Fruit fly (Drosophila melanogaster) whole organism, embryonic: ENCODE results near the gene CG12239.

Experiments
- Aef1 ChIP-seq: fragments of 200-800 bp; sonication (Bioruptor generic); IDR thresholded peaks from 3 replicates; pipeline ENCODE4 v1.3.6; 2022; ENCODE audit warnings: missing biosample characterization, missing genetic modification characterization
- CG10209 ChIP-seq: fragments of 200-800 bp; sonication (Bioruptor generic); optimal IDR thresholded peaks from 3 replicates; lab custom pipeline; 2017; ENCODE audit warnings: missing biosample characterization, mild to moderate bottlenecking, missing genetic modification characterization, missing genetic modification reagents
- CG11247 ChIP-seq: fragments of 200-800 bp; sonication (Bioruptor generic); IDR thresholded peaks from 2 replicates; pipeline ENCODE4 v1.3.6; 2022; ENCODE audit warnings: missing biosample characterization, missing genetic modification characterization
- CG11504 ChIP-seq: fragments of 200-800 bp; sonication (Bioruptor generic); optimal IDR thresholded peaks from 3 replicates; lab custom pipeline; 2019; ENCODE audit warnings: missing biosample characterization, mild to moderate bottlenecking, missing genetic modification characterization, moderate library complexity
- CG12104 ChIP-seq: fragments of 200-800 bp; sonication (Bioruptor generic); optimal IDR thresholded peaks from 3 replicates; lab custom pipeline; 2016; ENCODE audit warnings: missing biosample characterization, missing genetic modification characterization
- CG12299 ChIP-seq: fragments of 200-800 bp; sonication (Bioruptor generic); optimal IDR thresholded peaks from 2 replicates; lab custom pipeline; 2018; ENCODE audit warnings: missing biosample characterization, mild to moderate bottlenecking, missing genetic modification characterization
- CG14965 ChIP-seq: fragments of 200-800 bp; sonication (Bioruptor generic); optimal IDR thresholded peaks from 2 replicates; lab custom pipeline; 2016; ENCODE audit warnings: missing biosample characterization, missing genetic modification characterization, borderline replicate concordance
- CG15696 ChIP-seq: fragments of 200-800 bp; sonication (Bioruptor generic); optimal IDR thresholded peaks from 2 replicates; lab custom pipeline; 2019; ENCODE audit warnings: missing biosample characterization, mild to moderate bottlenecking, missing genetic modification characterization, moderate library complexity
- CG16815 ChIP-seq: fragments of 200-800 bp; sonication (Bioruptor generic); optimal IDR thresholded peaks from 3 replicates; lab custom pipeline; 2017; ENCODE audit warnings: missing biosample characterization, mild to moderate bottlenecking, missing genetic modification characterization
- CG2199 ChIP-seq: fragments of 200-800 bp; sonication (Bioruptor generic); IDR thresholded peaks from 3 replicates; pipeline ENCODE4 v1.3.6; 2022; ENCODE audit warnings: missing biosample characterization, missing genetic modification characterization
- CG2202 ChIP-seq: fragments of 200-800 bp; sonication (Bioruptor generic); optimal IDR thresholded peaks from 2 replicates; lab custom pipeline; 2018; ENCODE audit warnings: missing biosample characterization, mild to moderate bottlenecking, missing genetic modification characterization
- CG4404 ChIP-seq: fragments of 200-800 bp; sonication (Bioruptor generic); IDR thresholded peaks from 2 replicates; pipeline ENCODE4 v1.3.6; 2022; ENCODE audit warnings: missing biosample characterization, missing genetic modification characterization
- CG4707 ChIP-seq: fragments of 200-800 bp; sonication (Bioruptor generic); optimal IDR thresholded peaks from 2 replicates; lab custom pipeline; 2018; ENCODE audit warnings: missing biosample characterization, mild to moderate bottlenecking, missing genetic modification characterization, moderate library complexity
- CG7839 ChIP-seq: fragments of 200-800 bp; sonication (Bioruptor generic); optimal IDR thresholded peaks from 3 replicates; lab custom pipeline; 2018; ENCODE audit warnings: missing biosample characterization, mild to moderate bottlenecking, missing genetic modification characterization, moderate library complexity
- CrebB ChIP-seq: fragments of 200-800 bp; sonication (Bioruptor generic); optimal IDR thresholded peaks from 3 replicates; lab custom pipeline; 2018; ENCODE audit warnings: missing biosample characterization, mild to moderate bottlenecking, missing genetic modification characterization
- Dad ChIP-seq: fragments of 200-800 bp; sonication (Bioruptor generic); optimal IDR thresholded peaks from 3 replicates; lab custom pipeline; 2016; ENCODE audit warnings: missing biosample characterization, missing genetic modification characterization
- Dip2 ChIP-seq: fragments of 200-800 bp; sonication (Bioruptor generic); IDR thresholded peaks from 2 replicates; pipeline ENCODE4 v1.3.6; 2022; ENCODE audit warnings: missing biosample characterization, missing genetic modification characterization
- Dref ChIP-seq: fragments of 200-800 bp; sonication (Bioruptor generic); IDR thresholded peaks from 2 replicates; pipeline ENCODE4 v1.3.6; 2022; ENCODE audit warnings: missing biosample characterization, missing genetic modification characterization
- Fer1 ChIP-seq: fragments of 200-800 bp; sonication (Bioruptor generic); optimal IDR thresholded peaks from 2 replicates; lab custom pipeline; 2017; ENCODE audit warnings: missing biosample characterization, mild to moderate bottlenecking, missing genetic modification characterization
- Hand ChIP-seq: fragments of 200-800 bp; sonication (Bioruptor generic); optimal IDR thresholded peaks from 2 replicates; lab custom pipeline; 2017; ENCODE audit warnings: mild to moderate bottlenecking, missing biosample characterization, missing genetic modification reagents, missing genetic modification characterization
- Meics ChIP-seq: fragments of 200-800 bp; sonication (Bioruptor generic); optimal IDR thresholded peaks from 2 replicates; lab custom pipeline; 2017; ENCODE audit warnings: missing biosample characterization, mild to moderate bottlenecking, missing genetic modification characterization
- Oaz ChIP-seq: fragments of 200-800 bp; sonication (Bioruptor generic); IDR thresholded peaks from 2 replicates; pipeline ENCODE4 v1.3.6; 2022; ENCODE audit warnings: missing biosample characterization, missing genetic modification characterization
- Pdp1 ChIP-seq, 2 experiments: fragments of 200-800 bp; sonication (Bioruptor generic); optimal IDR thresholded peaks; 3 replicates each; lab custom pipeline; 2016; ENCODE audit warnings: missing biosample characterization in 2 of 2, missing genetic modification characterization in 2 of 2, mild to moderate bottlenecking in 1 of 2, moderate library complexity in 1 of 2
- Stat92E ChIP-seq, 3 experiments: fragments of >200 bp in 2 of 3; fragments of 200-800 bp in 1 of 3; sonication (Bioruptor generic) in 1 of 3; optimal IDR thresholded peaks; 2 replicates each; lab custom pipeline; 2017 to 2019; ENCODE audit warnings: missing biosample characterization in 3 of 3, missing genetic modification characterization in 3 of 3, mild to moderate bottlenecking in 1 of 3, moderate library complexity in 1 of 3
- corto ChIP-seq: fragments of 200-800 bp; sonication (Bioruptor generic); optimal IDR thresholded peaks from 2 replicates; lab custom pipeline; 2016; ENCODE audit warnings: missing biosample characterization, mild to moderate bottlenecking, missing genetic modification characterization, moderate library complexity
- cwo ChIP-seq: fragments of 200-800 bp; sonication (Bioruptor generic); optimal IDR thresholded peaks from 3 replicates; lab custom pipeline; 2017; ENCODE audit warnings: missing biosample characterization, missing genetic modification characterization, mild to moderate bottlenecking, moderate library complexity, missing genetic modification reagents
- gfzf ChIP-seq: fragments of 200-800 bp; sonication (Bioruptor generic); optimal IDR thresholded peaks from 2 replicates; lab custom pipeline; 2016; ENCODE audit warnings: missing biosample characterization, mild to moderate bottlenecking, missing genetic modification characterization, moderate library complexity
- grau ChIP-seq: fragments of 200-800 bp; optimal IDR thresholded peaks from 3 replicates; lab custom pipeline; 2019; ENCODE audit warnings: missing biosample characterization, mild to moderate bottlenecking, missing genetic modification characterization, moderate library complexity
- kni ChIP-seq: fragments of 200-800 bp; sonication (Bioruptor generic); optimal IDR thresholded peaks from 3 replicates; lab custom pipeline; 2017; ENCODE audit warnings: mild to moderate bottlenecking, missing biosample characterization, missing genetic modification reagents, missing genetic modification characterization
- psq ChIP-seq: fragments of 200-800 bp; sonication (Bioruptor generic); optimal IDR thresholded peaks from 2 replicates; lab custom pipeline; 2017; ENCODE audit warnings: missing biosample characterization, missing genetic modification characterization
- sima ChIP-seq: fragments of 200-800 bp; sonication (Bioruptor generic); optimal IDR thresholded peaks from 2 replicates; lab custom pipeline; 2016; ENCODE audit warnings: missing biosample characterization, missing genetic modification characterization
- sisA ChIP-seq: fragments of 200-800 bp; sonication (Bioruptor generic); IDR thresholded peaks from 2 replicates; pipeline ENCODE4 v1.3.6; 2022; ENCODE audit warnings: missing biosample characterization, missing genetic modification characterization
- tll ChIP-seq, 2 experiments: fragments of 200-800 bp in 1 of 2; fragments of >200 bp in 1 of 2; sonication (Bioruptor generic) in 1 of 2; optimal IDR thresholded peaks; 2 replicates each; lab custom pipeline; 2017 to 2019; ENCODE audit warnings: missing biosample characterization in 2 of 2, missing genetic modification characterization in 2 of 2, mild to moderate bottlenecking in 1 of 2, moderate library complexity in 1 of 2
- trh ChIP-seq: fragments of 200-800 bp; sonication (Bioruptor generic); optimal IDR thresholded peaks from 2 replicates; lab custom pipeline; 2016; ENCODE audit warnings: missing biosample characterization, missing genetic modification characterization
- tx ChIP-seq: fragments of 200-800 bp; sonication (Bioruptor generic); optimal IDR thresholded peaks from 2 replicates; lab custom pipeline; 2016; ENCODE audit warnings: missing biosample characterization, missing genetic modification characterization
- vvl ChIP-seq: fragments of 200-800 bp; sonication (Bioruptor generic); IDR thresholded peaks from 2 replicates; pipeline ENCODE4 v1.3.6; 2022; ENCODE audit warnings: missing biosample characterization, missing genetic modification characterization
- zen ChIP-seq: fragments of 200-800 bp; sonication (Bioruptor generic); optimal IDR thresholded peaks from 3 replicates; lab custom pipeline; 2018; ENCODE audit warnings: missing biosample characterization, mild to moderate bottlenecking, missing genetic modification characterization, moderate library complexity

CG12239 gene

dm6 chrX:5746864-5747861, 44.8 kb upstream of the CG12239 start, which contains the start of the genes IntS6 and Rtel1 (continued):
- TF ChIP-seq CG4707 (GFP tag; lab: Kevin White, UChicago) = peak; percentile 81
- peak; percentile 85 to 95 for TF ChIP-seq Pdp1 (GFP tag; optimal IDR thresholded peaks at IDR 0.05; lab: Kevin White, UChicago)
- peak; percentile 54 for TF ChIP-seq psq (GFP tag; lab: Kevin White, UChicago)
- peak; percentile 78 for TF ChIP-seq Dad
- peak; percentile 86 for TF ChIP-seq CG15696
- TF ChIP-seq sima (GFP tag; lab: Kevin White, UChicago) = peak; percentile 65
- peak; percentile 72 for TF ChIP-seq Oaz (GFP tag; lab: Robert Waterston, UW)
- TF ChIP-seq vvl = peak; percentile 92
- peak; percentile 62 for TF ChIP-seq Dref (GFP tag; lab: Robert Waterston, UW)
- peak; percentile 77 for TF ChIP-seq CG12104
- TF ChIP-seq CG4404 (GFP tag; lab: Robert Waterston, UW) = peak; percentile 85
- TF ChIP-seq CG2202 (tag; lab: Kevin White, UChicago) = peak; percentile 56
- TF ChIP-seq grau (tag; lab: Kevin White, UChicago) = peak; percentile 100
- TF ChIP-seq gfzf = peak; percentile 92
- peak; percentile 90 for TF ChIP-seq Meics (GFP tag; lab: Kevin White, UChicago)
- 0 out of 3 replicates have a peak, but pooled peaks have one; percentile 27 for TF ChIP-seq CG2199 (GFP tag; lab: Robert Waterston, UW)
- TF ChIP-seq Dip2 (GFP tag; lab: Robert Waterston, UW) = no peak
- peak; percentile 82 for TF ChIP-seq CG11247 (GFP tag; lab: Robert Waterston, UW)
- TF ChIP-seq kni (GFP tag; lab: Kevin White, UChicago) = peak; percentile 76
- TF ChIP-seq CG16815 = peak; percentile 88
- peak; percentile 41 for TF ChIP-seq corto
- peak; percentile 90 for TF ChIP-seq Aef1 (GFP tag; lab: Robert Waterston, UW)
- TF ChIP-seq Fer1 (GFP tag; lab: Kevin White, UChicago) = peak; percentile 87
- peak in 1 of 3 experiments; percentile 38 for TF ChIP-seq Stat92E (GFP tag; optimal IDR thresholded peaks at IDR 0.05; lab: Kevin White, UChicago)
- peak; percentile 72 for TF ChIP-seq Hand (GFP tag; lab: Kevin White, UChicago)
- peak; percentile 90 for TF ChIP-seq CG11504
- TF ChIP-seq, all 482 proteins: peak for 437

- TF ChIP-seq tll (GFP tag; optimal IDR thresholded peaks at IDR 0.05; lab: Kevin White, UChicago) = no peak
- TF ChIP-seq sisA (GFP tag; lab: Robert Waterston, UW) = no peak
- TF ChIP-seq trh (GFP tag; lab: Kevin White, UChicago) = no peak
- TF ChIP-seq CG12299 (tag; lab: Kevin White, UChicago) = no peak
- TF ChIP-seq CrebB = no peak
- TF ChIP-seq CG10209 (GFP tag; lab: Kevin White, UChicago) = no peak
- TF ChIP-seq tx (GFP tag; lab: Kevin White, UChicago) = no peak
- TF ChIP-seq zen = no peak
- no peak for TF ChIP-seq CG14965 (GFP tag; lab: Kevin White, UChicago)
- TF ChIP-seq cwo (GFP tag; lab: Kevin White, UChicago) = no peak
- no peak for TF ChIP-seq CG7839 (tag; lab: Kevin White, UChicago)
These were observed 40.0 kb upstream of the CG12239 start, which contains the start of gene CG15772 for dm6 chrX:5751949-5752348. TSS of gene CG15772 (plus strand) at chrX:5752249.
